Worm (Caenorhabditis elegans) whole organism, early embryonic: ENCODE results near the gene lmbr-1.

Experiments used
- B0310.2 ChIP-seq: sonication (generic microtip); optimal IDR thresholded peaks from 2 replicates; lab custom pipeline; 2016; ENCODE audit warnings: mild to moderate bottlenecking, missing genetic modification characterization, missing compliant biosample characterization
- F13C5.2 ChIP-seq: sonication (generic microtip); optimal IDR thresholded peaks from 2 replicates; lab custom pipeline; 2017; ENCODE audit warnings: mild to moderate bottlenecking, missing genetic modification characterization, inconsistent platforms, missing compliant biosample characterization
- aly-1 ChIP-seq: sonication (generic microtip); optimal IDR thresholded peaks from 2 replicates; lab custom pipeline; 2016; ENCODE audit warnings: missing genetic modification characterization, missing compliant biosample characterization
- ama-1 ChIP-seq: fragments of 150-350 bp; optimal IDR thresholded peaks from 2 replicates; lab custom pipeline; 2014
- ets-7 ChIP-seq: sonication (generic microtip); optimal IDR thresholded peaks from 2 replicates; lab custom pipeline; 2016; ENCODE audit warnings: missing genotype, missing genetic modification characterization, missing compliant biosample characterization
- flt-1 ChIP-seq: fragments of 200-800 bp; sonication (Bioruptor generic); IDR thresholded peaks from 2 replicates; pipeline ENCODE4 v1.3.6; 2022; ENCODE audit warnings: missing genetic modification characterization, missing compliant biosample characterization
- hmbx-1 ChIP-seq: sonication (generic microtip); optimal IDR thresholded peaks from 2 replicates; lab custom pipeline; 2016; ENCODE audit warnings: mild to moderate bottlenecking, missing genetic modification characterization, missing compliant biosample characterization
- scrt-1 ChIP-seq: fragments of 200-800 bp; sonication (Bioruptor generic); IDR thresholded peaks from 2 replicates; pipeline ENCODE4 v1.3.6; 2022; ENCODE audit warnings: missing genetic modification characterization, missing compliant biosample characterization
- sea-1 ChIP-seq: fragments of 200-800 bp; sonication (Bioruptor generic); conservative IDR thresholded peaks from 2 replicates; pipeline ENCODE4 v1.3.6; 2022; ENCODE audit warnings: missing genetic modification characterization, missing compliant biosample characterization
- tbx-37 ChIP-seq: fragments of 200-800 bp; sonication (Bioruptor generic); conservative IDR thresholded peaks from 2 replicates; pipeline ENCODE4 v1.3.6; 2022; ENCODE audit warnings: missing genetic modification reagents, missing genetic modification characterization, missing compliant biosample characterization
- tra-4 ChIP-seq: sonication (generic microtip); optimal IDR thresholded peaks from 2 replicates; lab custom pipeline; 2017; ENCODE audit warnings: missing genetic modification characterization, missing compliant biosample characterization

DNA sequence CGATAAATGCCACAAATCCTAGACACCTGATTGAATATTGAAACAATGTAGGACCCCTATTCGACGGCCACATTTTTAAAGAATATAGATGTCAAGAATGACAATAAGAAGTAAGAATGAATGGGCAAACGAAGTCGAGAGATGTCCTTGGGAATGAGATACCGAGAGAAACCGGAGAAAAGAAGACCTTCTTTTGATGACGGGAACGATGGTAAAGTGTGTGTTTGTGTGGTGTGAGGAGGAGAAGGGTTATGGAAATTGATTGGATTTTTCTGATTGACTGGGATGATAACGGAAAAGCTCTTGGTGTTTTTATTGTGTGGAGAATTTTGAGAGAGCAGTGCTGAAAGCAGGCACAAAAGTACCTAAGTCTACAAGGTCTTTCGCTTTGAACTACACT, 3.4 kb upstream of the lmbr-1 start, which contains the start of gene R05D3.9:
- no peak for TF ChIP-seq F13C5.2 (tag; lab: Kevin White, UChicago)
- TF ChIP-seq ama-1 (lab: Kevin White, UChicago), result no peak
- no peak for TF ChIP-seq aly-1 (tag; lab: Kevin White, UChicago)
- TF ChIP-seq scrt-1 (GFP tag; lab: Robert Waterston, UW), result no peak
- no peak for TF ChIP-seq ets-7 (tag; lab: Kevin White, UChicago)
- no peak for TF ChIP-seq B0310.2
- TF ChIP-seq tra-4, result no peak
- TF ChIP-seq sea-1, result no peak
- no peak for TF ChIP-seq hmbx-1 (tag; lab: Kevin White, UChicago)
- no peak for TF ChIP-seq flt-1 (GFP tag; lab: Robert Waterston, UW)
- TF ChIP-seq tbx-37 (GFP tag; lab: Robert Waterston, UW), result no peak
